Worm (Caenorhabditis elegans) whole organism, L4/young adult: ENCODE measurements around the gene mltn-6.

Source experiments
- W03F9.2 ChIP-seq: fragments of 150-350 bp; optimal IDR thresholded peaks from 2 replicates; lab custom pipeline; 2014; ENCODE audit warnings: missing biosample characterization, missing genetic modification characterization
- him-1 ChIP-seq: sonication (generic microtip); optimal IDR thresholded peaks from 2 replicates; lab custom pipeline; 2016; ENCODE audit warnings: missing genotype, missing genetic modification reagents, missing genetic modification characterization, missing compliant biosample characterization

ce11 chrV:333713-334112, 31.0 kb upstream of the mltn-6 start:
- TF ChIP-seq W03F9.2 (tag; lab: Kevin White, UChicago): no peak
- TF ChIP-seq him-1 (tag; lab: Kevin White, UChicago): no peak
